Fruit fly (Drosophila melanogaster): ENCODE results near the gene Arts.

The Arts gene

dm6 chr3L:16612152-16612551, 9.5 kb downstream of the Arts start, which contains the start of gene CG4101 (continued):
- peak; percentile 43 for TF ChIP-seq scrt (GFP tag; optimal IDR thresholded peaks at IDR 0.05)
- TF ChIP-seq lilli (GFP tag; optimal IDR thresholded peaks at IDR 0.05): peak; percentile 92
- TF ChIP-seq HLH4C (GFP tag; IDR thresholded peaks at IDR 0.05; ENCODE audit: partially characterized antibody): peak; percentile 71
- peak; percentile 75 for TF ChIP-seq lmd (GFP tag; IDR thresholded peaks at IDR 0.05)
- TF ChIP-seq emc (GFP tag; optimal IDR thresholded peaks at IDR 0.05): peak; percentile 21
- peak; percentile 68 for TF ChIP-seq Six4 (GFP tag; optimal IDR thresholded peaks at IDR 0.05)
- TF ChIP-seq YL-1 (GFP tag; optimal IDR thresholded peaks at IDR 0.05): peak; percentile 79
- peak; percentile 92 for TF ChIP-seq CG2120 (GFP tag; optimal IDR thresholded peaks at IDR 0.05)
- peak; percentile 49 for TF ChIP-seq crc (GFP tag; optimal IDR thresholded peaks at IDR 0.05)
- peak; percentile 89 for TF ChIP-seq slbo (GFP tag; IDR thresholded peaks at IDR 0.05)
- TF ChIP-seq Hsf (GFP tag; optimal IDR thresholded peaks at IDR 0.05): peak; percentile 88
- TF ChIP-seq org-1 (GFP tag; optimal IDR thresholded peaks at IDR 0.05): no peak
- no peak for TF ChIP-seq CG8359 (GFP tag; optimal IDR thresholded peaks at IDR 0.05; ENCODE audit: borderline replicate concordance)
- peak; percentile 69 for TF ChIP-seq CG9797 (GFP tag; optimal IDR thresholded peaks at IDR 0.05)
- peak; percentile 59 for TF ChIP-seq Mad (GFP tag; optimal IDR thresholded peaks at IDR 0.05)
- TF ChIP-seq CG17328 (GFP tag; IDR thresholded peaks at IDR 0.05): peak; percentile 69
- TF ChIP-seq CG4424 (GFP tag; optimal IDR thresholded peaks at IDR 0.05): peak; percentile 72
- peak; percentile 80 for TF ChIP-seq Aef1 (GFP tag; IDR thresholded peaks at IDR 0.05)
- no peak for TF ChIP-seq Poxn (GFP tag; IDR thresholded peaks at IDR 0.05)
- peak; percentile 65 for TF ChIP-seq CG18011 (GFP tag; optimal IDR thresholded peaks at IDR 0.05)
- TF ChIP-seq ci (GFP tag; IDR thresholded peaks at IDR 0.05): peak; percentile 82; the same call in 2 of the 3 replicates
- peak; percentile 62 for TF ChIP-seq CG17385 (GFP tag; optimal IDR thresholded peaks at IDR 0.05)
- TF ChIP-seq CG5953 (GFP tag; IDR thresholded peaks at IDR 0.05): no peak
- TF ChIP-seq sqz (GFP tag; optimal IDR thresholded peaks at IDR 0.05): peak; percentile 85
- peak; percentile 52; the same call in 1 of the 2 replicates for TF ChIP-seq Lim3 (GFP tag; IDR thresholded peaks at IDR 0.05)
- peak; percentile 79 for TF ChIP-seq CG7839 (tag; optimal IDR thresholded peaks at IDR 0.05)
- peak; percentile 87 for TF ChIP-seq CG34224 (GFP tag; IDR thresholded peaks at IDR 0.05; ENCODE audit: partially characterized antibody)
- peak; percentile 84 for TF ChIP-seq unpg (GFP tag; optimal IDR thresholded peaks at IDR 0.05)
- TF ChIP-seq CG42726 (GFP tag; IDR thresholded peaks at IDR 0.05; ENCODE audit: partially characterized antibody): peak; percentile 45; the same call in 1 of the 2 replicates
- TF ChIP-seq Ravus (GFP tag; IDR thresholded peaks at IDR 0.05): peak; percentile 28; the same call in 1 of the 2 replicates
- 0 out of 2 replicates have a peak, but pooled peaks have one; percentile 47 for TF ChIP-seq rib (GFP tag; IDR thresholded peaks at IDR 0.05)
- TF ChIP-seq Hmr (GFP tag; optimal IDR thresholded peaks at IDR 0.05): peak; percentile 84
- peak; percentile 86 for TF ChIP-seq zfh2 (GFP tag; optimal IDR thresholded peaks at IDR 0.05)
- TF ChIP-seq CG7271 (tag; optimal IDR thresholded peaks at IDR 0.05): peak; percentile 67
- no peak for TF ChIP-seq CG8478 (optimal IDR thresholded peaks at IDR 0.05)
- TF ChIP-seq bsh (GFP tag; optimal IDR thresholded peaks at IDR 0.05): peak; percentile 35 to 79
- no peak for TF ChIP-seq CG5180 (GFP tag; optimal IDR thresholded peaks at IDR 0.05)
- peak; percentile 86 for TF ChIP-seq Xbp1 (GFP tag; optimal IDR thresholded peaks at IDR 0.05)
- peak; percentile 79 for TF ChIP-seq CG2116 (GFP tag; optimal IDR thresholded peaks at IDR 0.05)
- TF ChIP-seq row (GFP tag; IDR thresholded peaks at IDR 0.05): peak; percentile 94
- peak; percentile 85 for TF ChIP-seq pho (GFP tag; optimal IDR thresholded peaks at IDR 0.05)
- peak; percentile 79 for TF ChIP-seq CG12299 (tag; optimal IDR thresholded peaks at IDR 0.05)
- TF ChIP-seq Camta (GFP tag; optimal IDR thresholded peaks at IDR 0.05): peak; percentile 69
- TF ChIP-seq grau (tag; optimal IDR thresholded peaks at IDR 0.05): peak; percentile 83
- no peak for TF ChIP-seq CG17186 (GFP tag; optimal IDR thresholded peaks at IDR 0.05)
- TF ChIP-seq Sry-δ (GFP tag; optimal IDR thresholded peaks at IDR 0.05): peak; percentile 94
- peak; percentile 85 for TF ChIP-seq CG15514 (GFP tag; optimal IDR thresholded peaks at IDR 0.05)
- TF ChIP-seq tin (GFP tag; optimal IDR thresholded peaks at IDR 0.05): peak; percentile 76
- no peak for TF ChIP-seq CG2199 (GFP tag; IDR thresholded peaks at IDR 0.05)
- peak; percentile 74 for TF ChIP-seq bcd (GFP tag; optimal IDR thresholded peaks at IDR 0.05)
- TF ChIP-seq Myb (GFP tag; optimal IDR thresholded peaks at IDR 0.05): peak; percentile 62

Measured in whole organism, embryonic.